Fruit fly (Drosophila melanogaster): Measurements from ENCODE around the gene CG31678.

Gene CG31678

dm6 chr2L:20640617-20641016 lies 35.1 kb downstream of the CG31678 start, which contains the start of gene Sfp38D:
TSS of gene Sfp38D (plus strand) at chr2L:20640917.
- TF ChIP-seq Elba2 (GFP tag; optimal IDR thresholded peaks at IDR 0.05) (peak; percentile 38), CG4404 (GFP tag; IDR thresholded peaks at IDR 0.05) (no peak), CG1024 (GFP tag; IDR thresholded peaks at IDR 0.05) (no peak)

- TF ChIP-seq ewg (GFP tag; optimal IDR thresholded peaks at IDR 0.05) (no peak), CG15514 (GFP tag; optimal IDR thresholded peaks at IDR 0.05) (no peak), Adf1 (GFP tag; IDR thresholded peaks at IDR 0.05) (no peak)
Observed at dm6 chr2L:20639821-20640220, 35.9 kb downstream of the CG31678 start, which contains the start of gene CG31680. TSS of gene CG31680 (plus strand) at chr2L:20640121.

DNA sequence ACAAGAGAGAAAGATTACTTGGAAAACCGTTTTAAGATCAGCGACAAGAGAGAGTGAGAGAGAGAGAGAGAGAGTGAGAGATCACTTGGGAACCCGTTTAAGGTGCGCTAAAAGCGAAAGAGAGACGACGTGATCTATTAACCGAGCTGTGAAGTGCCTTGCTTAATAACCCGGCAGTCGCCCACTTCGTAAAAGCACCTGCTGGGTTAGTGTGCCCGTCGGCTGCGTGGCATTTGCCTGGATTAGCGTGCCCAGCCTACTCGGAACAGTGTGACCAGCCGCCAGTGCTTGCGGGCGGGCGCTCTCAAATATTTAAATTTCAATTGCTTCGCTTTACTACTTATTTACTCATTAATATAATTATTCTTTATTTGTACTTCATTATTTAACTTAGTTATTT lies 37.3 kb downstream of the CG31678 start:
- TF ChIP-seq CG1024 (GFP tag; IDR thresholded peaks at IDR 0.05) (no peak), CG30431 (GFP tag; optimal IDR thresholded peaks at IDR 0.05) (no peak), Fer2 (tag; optimal IDR thresholded peaks at IDR 0.05) (no peak), tll (GFP tag; optimal IDR thresholded peaks at IDR 0.05) (no peak), cg (GFP tag; optimal IDR thresholded peaks at IDR 0.05) (no peak), Scr (GFP tag; IDR thresholded peaks at IDR 0.05; ENCODE audit: partially characterized antibody) (peak; percentile 25; the same call in 1 of the 2 replicates), Eip74EF (GFP tag; optimal IDR thresholded peaks at IDR 0.05) (no peak), caup (GFP tag; optimal IDR thresholded peaks at IDR 0.05; ENCODE audit: severe bottlenecking) (no peak), Opbp (GFP tag; IDR thresholded peaks at IDR 0.05; ENCODE audit: partially characterized antibody) (peak; percentile 73; the same call in 2 of the 3 replicates), CG18011 (GFP tag; optimal IDR thresholded peaks at IDR 0.05) (no peak), CG7745 (tag; optimal IDR thresholded peaks at IDR 0.05) (no peak), scrt (GFP tag; optimal IDR thresholded peaks at IDR 0.05) (no peak), D19B (GFP tag; optimal IDR thresholded peaks at IDR 0.05) (no peak), Side (GFP tag; optimal IDR thresholded peaks at IDR 0.05) (no peak), CG7271 (tag; optimal IDR thresholded peaks at IDR 0.05) (no peak), bbx (GFP tag; IDR thresholded peaks at IDR 0.05; ENCODE audit: partially characterized antibody) (peak; percentile 49), CG11504 (tag; optimal IDR thresholded peaks at IDR 0.05) (peak; percentile 35), CG32532 (GFP tag; IDR thresholded peaks at IDR 0.05) (no peak), CG8924 (tag; optimal IDR thresholded peaks at IDR 0.05) (no peak), CG2129 (GFP tag; IDR thresholded peaks at IDR 0.05; ENCODE audit: partially characterized antibody) (no peak), H2.0 (GFP tag; IDR thresholded peaks at IDR 0.05) (no peak), CG1792 (GFP tag; optimal IDR thresholded peaks at IDR 0.05) (no peak), Hmr (GFP tag; optimal IDR thresholded peaks at IDR 0.05) (peak; percentile 76), CG5245 (GFP tag; optimal IDR thresholded peaks at IDR 0.05) (no peak), lmd (GFP tag; IDR thresholded peaks at IDR 0.05) (no peak), Adf1 (GFP tag; IDR thresholded peaks at IDR 0.05) (no peak), CG6765 (GFP tag; optimal IDR thresholded peaks at IDR 0.05) (no peak), CG16815 (GFP tag; optimal IDR thresholded peaks at IDR 0.05) (no peak), dati (GFP tag; IDR thresholded peaks at IDR 0.05) (no peak), so (GFP tag; IDR thresholded peaks at IDR 0.05) (no peak), vvl (GFP tag; IDR thresholded peaks at IDR 0.05) (peak; percentile 49), bab2 (GFP tag; optimal IDR thresholded peaks at IDR 0.05) (no peak), zen (tag; optimal IDR thresholded peaks at IDR 0.05) (no peak), da (GFP tag; optimal IDR thresholded peaks at IDR 0.05) (no peak), CG9727 (GFP tag; optimal IDR thresholded peaks at IDR 0.05) (peak; percentile 20), CG6254 (GFP tag; optimal IDR thresholded peaks at IDR 0.05) (peak; percentile 9), CG16779 (GFP tag; IDR thresholded peaks at IDR 0.05) (no peak), trh (GFP tag; optimal IDR thresholded peaks at IDR 0.05) (no peak), stwl (tag; optimal IDR thresholded peaks at IDR 0.05) (peak; percentile 95), NFAT (GFP tag; IDR thresholded peaks at IDR 0.05) (no peak), CG17328 (GFP tag; IDR thresholded peaks at IDR 0.05) (no peak), CG3847 (GFP tag; IDR thresholded peaks at IDR 0.05) (peak; percentile 72)

Measured in whole organism, embryonic.